Fruit fly (Drosophila melanogaster) whole organism, pupa: ENCODE measurements around the gene CG2310.
A peak's percentile ranks its signal among the peaks of the same experiment; 100 is the strongest.

Experiments used
- CG12605 ChIP-seq: fragments of 200-800 bp; sonication (Bioruptor generic); IDR thresholded peaks from 2 replicates; pipeline ENCODE4 v1.3.6; 2022; ENCODE audit warnings: missing biosample characterization, missing genetic modification characterization
- CG14655 ChIP-seq: fragments of 200-800 bp; sonication (Bioruptor generic); optimal IDR thresholded peaks from 3 replicates; lab custom pipeline; 2017; ENCODE audit warnings: mild to moderate bottlenecking, missing biosample characterization, missing genetic modification reagents, missing genetic modification characterization
- CG17806 ChIP-seq: fragments of 200-800 bp; sonication (Bioruptor generic); optimal IDR thresholded peaks from 2 replicates; lab custom pipeline; 2018; ENCODE audit warnings: missing biosample characterization, mild to moderate bottlenecking, missing genetic modification characterization, moderate library complexity
- CG32121 ChIP-seq: fragments of 200-800 bp; sonication (Bioruptor generic); IDR thresholded peaks from 2 replicates; pipeline ENCODE4 v1.3.6; 2022; ENCODE audit warnings: missing biosample characterization, missing genetic modification characterization
- CG34367 ChIP-seq: fragments of 200-800 bp; sonication (Bioruptor generic); optimal IDR thresholded peaks from 2 replicates; lab custom pipeline; 2018; ENCODE audit warnings: missing biosample characterization, mild to moderate bottlenecking, missing genetic modification characterization
- CG8159 ChIP-seq: fragments of 200-800 bp; sonication (Bioruptor generic); optimal IDR thresholded peaks from 3 replicates; lab custom pipeline; 2018; ENCODE audit warnings: missing biosample characterization, mild to moderate bottlenecking, missing genetic modification characterization, moderate library complexity
- CG9948 ChIP-seq: fragments of 200-800 bp; sonication (Bioruptor generic); optimal IDR thresholded peaks from 2 replicates; lab custom pipeline; 2018; ENCODE audit warnings: missing biosample characterization, mild to moderate bottlenecking, missing genetic modification characterization, moderate library complexity
- D1 ChIP-seq: fragments of 200-800 bp; sonication (Bioruptor generic); optimal IDR thresholded peaks from 2 replicates; lab custom pipeline; 2018; ENCODE audit warnings: missing biosample characterization, mild to moderate bottlenecking, missing genetic modification characterization, moderate library complexity
- EcR ChIP-seq: fragments of 200-800 bp; sonication (Bioruptor generic); optimal IDR thresholded peaks from 3 replicates; lab custom pipeline; 2019; ENCODE audit warnings: missing biosample characterization, missing genetic modification characterization, mild to moderate bottlenecking, moderate library complexity, missing genetic modification reagents
- Pif1A ChIP-seq: fragments of 200-800 bp; sonication (Bioruptor generic); optimal IDR thresholded peaks from 3 replicates; lab custom pipeline; 2016; ENCODE audit warnings: missing biosample characterization, missing genetic modification characterization
- Pif1B ChIP-seq: fragments of 200-800 bp; sonication (Bioruptor generic); optimal IDR thresholded peaks from 3 replicates; lab custom pipeline; 2016; ENCODE audit warnings: missing biosample characterization, missing genetic modification characterization
- fd96Ca ChIP-seq: fragments of 200-800 bp; sonication (Bioruptor generic); IDR thresholded peaks from 3 replicates; pipeline ENCODE4 v1.3.6; 2022; ENCODE audit warnings: missing biosample characterization, missing genetic modification characterization
- gl ChIP-seq: fragments of 200-800 bp; sonication (Bioruptor generic); optimal IDR thresholded peaks from 2 replicates; lab custom pipeline; 2018; ENCODE audit warnings: missing biosample characterization, mild to moderate bottlenecking, missing genetic modification characterization

- no peak for TF ChIP-seq CG17806 (tag; lab: Kevin White, UChicago)
- TF ChIP-seq CG12605 (GFP tag; lab: Robert Waterston, UW), result no peak
- TF ChIP-seq D1 (tag; lab: Kevin White, UChicago), result no peak
- TF ChIP-seq CG9948 (tag; lab: Kevin White, UChicago), result no peak
- TF ChIP-seq EcR (GFP tag; lab: Kevin White, UChicago), result no peak
- TF ChIP-seq CG34367 (tag; lab: Kevin White, UChicago), result no peak
- no peak for TF ChIP-seq CG8159 (tag; lab: Kevin White, UChicago)
- no peak for TF ChIP-seq CG32121 (GFP tag; lab: Robert Waterston, UW)
- no peak for TF ChIP-seq Pif1B (GFP tag; lab: Kevin White, UChicago)
- TF ChIP-seq CG14655, result no peak
- 0 out of 3 replicates have a peak, but pooled peaks have one; percentile 10 for TF ChIP-seq fd96Ca
- TF ChIP-seq gl, result no peak
- no peak for TF ChIP-seq Pif1A (GFP tag; lab: Kevin White, UChicago)
These were observed 9.7 kb upstream of the CG2310 start for dm6 chr3R:29502978-29503377.
